Fruit fly (Drosophila melanogaster): ENCODE measurements around the gene Brr2.

Gene Brr2

DNA sequence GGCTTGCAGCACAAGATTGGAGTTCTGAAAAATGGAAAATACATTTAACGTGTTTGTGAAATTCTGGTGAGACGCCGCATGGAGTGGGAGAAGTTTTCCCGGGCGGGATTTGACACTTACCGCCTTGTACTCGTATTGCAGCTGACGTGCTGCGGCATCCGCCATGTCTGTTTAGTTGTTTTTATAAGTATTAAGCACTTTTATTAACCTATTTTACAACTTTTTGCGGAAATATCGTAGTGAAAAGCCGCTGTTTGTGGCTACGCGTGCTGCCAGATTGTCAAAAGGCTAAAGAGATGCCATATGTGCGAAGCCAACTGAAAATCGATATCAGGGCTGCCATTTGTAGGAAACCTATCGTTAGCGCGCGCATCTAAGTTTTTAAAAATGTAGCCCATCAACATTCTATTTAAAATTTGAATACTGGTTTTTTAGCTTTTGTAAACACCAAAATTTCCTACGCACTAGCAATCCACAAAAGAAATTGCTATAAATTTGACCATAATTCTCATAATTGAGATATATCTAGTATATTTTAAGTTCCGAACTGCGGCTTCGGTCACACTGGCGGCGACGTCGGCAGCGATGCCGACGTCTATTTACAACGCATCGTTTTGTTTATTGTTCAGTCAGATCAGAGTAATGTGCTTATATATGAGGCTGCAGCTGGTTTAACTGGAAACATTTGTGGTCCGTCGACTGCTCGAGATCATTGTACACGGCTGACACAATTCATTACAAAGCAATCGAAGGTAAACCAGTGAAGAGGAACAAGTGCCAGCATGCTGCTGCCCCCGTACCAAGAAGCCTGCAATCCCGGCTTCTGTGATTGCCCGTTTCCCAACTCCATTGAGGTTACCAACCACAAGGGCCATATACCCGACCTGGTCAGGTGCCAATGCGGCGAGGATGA, at the start of gene Brr2, which contains the start of gene CG10516 (continued):
- TF ChIP-seq crc (GFP tag; optimal IDR thresholded peaks at IDR 0.05) (no peak), fd64A (GFP tag; optimal IDR thresholded peaks at IDR 0.05) (no peak), CG1832 (GFP tag; optimal IDR thresholded peaks at IDR 0.05) (no peak), btn (GFP tag; optimal IDR thresholded peaks at IDR 0.05) (no peak), YL-1 (GFP tag; optimal IDR thresholded peaks at IDR 0.05) (peak; percentile 87), Ssrp (tag; optimal IDR thresholded peaks at IDR 0.05) (no peak), Asciz (GFP tag; optimal IDR thresholded peaks at IDR 0.05) (no peak), crp (GFP tag; optimal IDR thresholded peaks at IDR 0.05) (peak in 1 of 2 experiments; percentile 17), Bteb2 (GFP tag; optimal IDR thresholded peaks at IDR 0.05) (peak; percentile 50), CG2712 (tag; optimal IDR thresholded peaks at IDR 0.05) (no peak), otp (GFP tag; IDR thresholded peaks at IDR 0.05) (no peak), Myb (GFP tag; optimal IDR thresholded peaks at IDR 0.05) (peak; percentile 41), zfh2 (GFP tag; optimal IDR thresholded peaks at IDR 0.05) (peak; percentile 31), eve (GFP tag; optimal IDR thresholded peaks at IDR 0.05) (no peak), slp2 (GFP tag; optimal IDR thresholded peaks at IDR 0.05) (no peak), zen (tag; optimal IDR thresholded peaks at IDR 0.05) (peak; percentile 15), CG6689 (GFP tag; IDR thresholded peaks at IDR 0.05) (no peak), klu (GFP tag; IDR thresholded peaks at IDR 0.05) (no peak), chn (GFP tag; optimal IDR thresholded peaks at IDR 0.05) (peak; percentile 27), so (GFP tag; IDR thresholded peaks at IDR 0.05) (no peak), CG13424 (tag; optimal IDR thresholded peaks at IDR 0.05) (peak; percentile 49), nmo (GFP tag; optimal IDR thresholded peaks at IDR 0.05) (peak; percentile 74), CG7271 (tag; optimal IDR thresholded peaks at IDR 0.05) (no peak), CG1529 (GFP tag; optimal IDR thresholded peaks at IDR 0.05) (no peak), Dek (tag; optimal IDR thresholded peaks at IDR 0.05) (no peak), CG6654 (GFP tag; optimal IDR thresholded peaks at IDR 0.05) (no peak), Antp (GFP tag; optimal IDR thresholded peaks at IDR 0.05) (peak; percentile 10), pan (optimal IDR thresholded peaks at IDR 0.05) (no peak), pan (GFP tag; optimal IDR thresholded peaks at IDR 0.05 in 1 of 2, IDR thresholded peaks at IDR 0.05 in 1 of 2) (no peak), B-H2 (GFP tag; optimal IDR thresholded peaks at IDR 0.05) (no peak), dan (GFP tag; IDR thresholded peaks at IDR 0.05) (no peak), lmd (GFP tag; IDR thresholded peaks at IDR 0.05) (no peak), CrebB (tag; optimal IDR thresholded peaks at IDR 0.05) (no peak), CG3065 (GFP tag; optimal IDR thresholded peaks at IDR 0.05) (no peak), toy (GFP tag; IDR thresholded peaks at IDR 0.05) (no peak), Stat92E (GFP tag; optimal IDR thresholded peaks at IDR 0.05) (peak in 1 of 3 experiments; percentile 63), CG18476 (GFP tag; optimal IDR thresholded peaks at IDR 0.05) (no peak), CG9609 (GFP tag; optimal IDR thresholded peaks at IDR 0.05) (no peak), CG12744 (GFP tag; optimal IDR thresholded peaks at IDR 0.05) (no peak), E2f1 (GFP tag; IDR thresholded peaks at IDR 0.05) (no peak), ftz-f1 (GFP tag; optimal IDR thresholded peaks at IDR 0.05) (no peak), CG6272 (GFP tag; IDR thresholded peaks at IDR 0.05) (no peak), da (GFP tag; optimal IDR thresholded peaks at IDR 0.05) (no peak), CG4282 (GFP tag; optimal IDR thresholded peaks at IDR 0.05) (no peak), CG7745 (tag; optimal IDR thresholded peaks at IDR 0.05) (no peak), Xbp1 (GFP tag; optimal IDR thresholded peaks at IDR 0.05) (peak; percentile 43), CG3847 (GFP tag; IDR thresholded peaks at IDR 0.05) (peak; percentile 62), corto (GFP tag; optimal IDR thresholded peaks at IDR 0.05) (no peak), Lhr (GFP tag; optimal IDR thresholded peaks at IDR 0.05) (peak; percentile 79), CG18619 (GFP tag; optimal IDR thresholded peaks at IDR 0.05) (no peak)
